Worm (Caenorhabditis elegans) whole organism, L4/young adult: ENCODE results near the gene srw-55.

ENCODE experiments used
- W03F9.2 ChIP-seq: fragments of 150-350 bp; optimal IDR thresholded peaks from 2 replicates; lab custom pipeline; 2014; ENCODE audit warnings: missing biosample characterization, missing genetic modification characterization
- dao-5 ChIP-seq: sonication (generic microtip); optimal IDR thresholded peaks from 2 replicates; lab custom pipeline; 2016; ENCODE audit warnings: missing genotype, missing genetic modification characterization, moderate library complexity, missing compliant biosample characterization
- him-1 ChIP-seq: sonication (generic microtip); optimal IDR thresholded peaks from 2 replicates; lab custom pipeline; 2016; ENCODE audit warnings: missing genotype, missing genetic modification reagents, missing genetic modification characterization, missing compliant biosample characterization

The srw-55 gene

DNA sequence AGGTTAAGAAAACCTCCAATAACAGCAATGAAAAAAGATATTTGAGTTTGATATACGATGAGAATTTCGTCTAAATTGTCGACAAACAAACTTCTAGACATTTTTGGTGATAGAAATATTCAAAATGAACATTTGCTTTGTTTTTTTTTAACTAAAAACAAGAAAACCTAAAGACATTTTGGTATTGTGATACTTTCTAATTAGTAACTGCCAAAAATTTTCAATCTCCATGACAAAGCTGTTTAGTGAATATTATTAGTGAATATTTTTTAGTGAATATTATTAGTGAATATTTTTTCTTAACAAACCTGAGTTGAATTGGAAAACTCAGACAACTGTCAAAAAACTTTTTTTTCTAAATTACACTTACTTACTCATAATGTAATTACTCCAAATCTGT is at the start of gene srw-55:
srw-55 (minus strand) TSS at position 101 of the 400 bp plus-strand sequence.
- TF ChIP-seq him-1 (tag; lab: Kevin White, UChicago) (no peak), W03F9.2 (tag; lab: Kevin White, UChicago) (no peak), dao-5 (no peak)

DNA sequence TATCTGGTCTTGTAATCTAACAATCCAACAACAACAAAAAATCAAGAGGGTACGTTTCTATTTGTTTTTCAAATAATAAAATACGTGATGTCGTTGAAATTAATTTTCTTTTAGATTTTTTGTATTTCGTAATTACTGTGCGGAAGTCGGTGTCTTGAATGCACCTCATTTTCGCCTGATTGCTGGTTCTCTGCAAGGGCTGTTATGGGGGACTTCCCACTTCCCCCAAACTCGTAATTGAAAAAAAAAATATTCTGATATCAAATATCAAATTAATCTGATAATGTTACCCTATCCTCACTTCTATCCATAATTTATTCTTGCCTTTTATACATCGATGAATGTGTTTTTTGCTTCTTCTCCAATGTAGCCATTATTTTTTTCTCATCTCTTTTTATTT is 47.9 kb upstream of the srw-55 start, which contains the start of gene F36G9.15:
F36G9.15 (minus strand) TSS at position 101 of the 400 bp plus-strand sequence.
- TF ChIP-seq W03F9.2 (tag; lab: Kevin White, UChicago) (no peak), him-1 (tag; lab: Kevin White, UChicago) (no peak), dao-5 (no peak)

- TF ChIP-seq W03F9.2 (tag; lab: Kevin White, UChicago): no peak
- no peak for TF ChIP-seq him-1 (tag; lab: Kevin White, UChicago)
- TF ChIP-seq dao-5: no peak
These were observed 42.7 kb upstream of the srw-55 start, which contains the start of the genes fbxa-99 and F36G9.13 for ce11 chrV:15982733-15983344. TSS of gene fbxa-99 (minus strand) at chrV:15982854. TSS of gene F36G9.13 (plus strand) at chrV:15983294.

ce11 chrV:15978232-15978764 is 38.1 kb upstream of the srw-55 start, which contains the start of gene oac-20:
TSS of gene oac-20 (plus strand) at chrV:15978714.
- TF ChIP-seq W03F9.2 (tag; lab: Kevin White, UChicago) (no peak), him-1 (tag; lab: Kevin White, UChicago) (no peak), dao-5 (no peak)

DNA sequence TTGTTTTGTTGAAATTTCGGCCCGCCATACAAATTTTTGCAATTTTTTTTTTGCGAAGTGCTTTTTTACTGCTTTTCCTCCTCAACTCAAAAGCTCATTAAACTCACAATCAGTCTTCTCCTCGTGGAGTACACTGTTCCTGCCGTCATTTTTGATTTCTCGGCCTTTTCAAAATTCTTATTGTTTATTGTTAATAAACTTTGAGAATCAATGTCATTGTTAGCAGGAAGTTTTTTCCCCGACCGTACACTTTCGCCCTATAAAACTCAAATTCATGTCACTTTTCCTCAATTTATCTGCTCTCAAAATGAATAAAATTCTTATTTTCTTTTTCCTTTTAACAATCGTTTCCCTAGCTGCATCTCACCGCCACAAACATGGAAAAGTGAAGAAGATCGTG is 35.7 kb upstream of the srw-55 start, which contains the start of gene clec-232:
clec-232 (plus strand) TSS at position 301 of the 400 bp plus-strand sequence.
- TF ChIP-seq him-1 (tag; lab: Kevin White, UChicago) (no peak), dao-5 (no peak)

ce11 chrV:15974836-15975235 is 34.7 kb upstream of the srw-55 start, which contains the start of gene sru-22:
TSS of gene sru-22 (minus strand) at chrV:15974936.
- no peak for TF ChIP-seq dao-5
- no peak for TF ChIP-seq him-1 (tag; lab: Kevin White, UChicago)
- no peak for TF ChIP-seq W03F9.2 (tag; lab: Kevin White, UChicago)

DNA sequence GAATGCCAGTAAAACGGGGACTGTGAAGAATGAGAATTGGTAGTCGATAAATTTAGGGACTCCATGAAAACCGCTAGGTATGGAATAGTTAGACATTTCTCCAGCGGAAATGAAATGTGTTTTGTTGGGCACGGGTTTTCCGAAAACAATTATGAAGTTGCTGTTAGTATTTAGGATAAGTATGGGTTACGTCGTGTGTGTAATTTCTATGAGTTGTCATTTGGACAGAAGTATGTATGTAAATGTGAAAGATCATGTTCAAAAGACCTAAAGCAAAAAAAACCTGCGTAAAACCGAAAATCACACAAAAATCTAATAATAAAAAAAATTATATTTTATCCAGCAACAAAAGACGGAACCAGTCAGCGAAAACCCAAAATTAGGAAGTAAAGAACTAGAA is 32.3 kb upstream of the srw-55 start, which contains the start of gene sru-23:
sru-23 (minus strand) TSS at position 101 of the 400 bp plus-strand sequence.
- no peak for TF ChIP-seq him-1 (tag; lab: Kevin White, UChicago)
- TF ChIP-seq W03F9.2 (tag; lab: Kevin White, UChicago): no peak
- TF ChIP-seq dao-5: no peak

DNA sequence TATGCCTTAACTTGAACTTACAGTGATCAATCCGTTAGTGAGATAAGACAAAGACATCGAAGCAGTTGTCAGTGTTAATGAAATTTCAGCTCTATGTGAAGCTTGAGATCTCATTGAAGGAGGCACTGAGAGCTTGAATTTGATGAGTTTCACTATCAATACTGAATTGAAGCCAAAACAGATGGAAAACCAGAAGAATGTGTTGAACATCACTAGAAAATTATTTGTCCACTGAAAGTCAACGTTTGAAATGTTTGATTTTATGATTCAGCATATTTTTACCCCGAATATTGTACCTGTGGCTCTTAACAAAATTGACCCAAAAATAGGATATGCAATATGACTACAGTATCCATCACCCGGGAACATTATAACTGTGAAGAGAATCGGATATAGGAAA is 30.7 kb upstream of the srw-55 start:
- TF ChIP-seq dao-5 (no peak), him-1 (tag; lab: Kevin White, UChicago) (no peak), W03F9.2 (tag; lab: Kevin White, UChicago) (no peak)

ce11 chrV:15969653-15970052 is 29.5 kb upstream of the srw-55 start, which contains the start of gene F36G9.7:
TSS of gene F36G9.7 (minus strand) at chrV:15969753.
- TF ChIP-seq dao-5 (no peak), W03F9.2 (tag; lab: Kevin White, UChicago) (no peak), him-1 (tag; lab: Kevin White, UChicago) (no peak)

DNA sequence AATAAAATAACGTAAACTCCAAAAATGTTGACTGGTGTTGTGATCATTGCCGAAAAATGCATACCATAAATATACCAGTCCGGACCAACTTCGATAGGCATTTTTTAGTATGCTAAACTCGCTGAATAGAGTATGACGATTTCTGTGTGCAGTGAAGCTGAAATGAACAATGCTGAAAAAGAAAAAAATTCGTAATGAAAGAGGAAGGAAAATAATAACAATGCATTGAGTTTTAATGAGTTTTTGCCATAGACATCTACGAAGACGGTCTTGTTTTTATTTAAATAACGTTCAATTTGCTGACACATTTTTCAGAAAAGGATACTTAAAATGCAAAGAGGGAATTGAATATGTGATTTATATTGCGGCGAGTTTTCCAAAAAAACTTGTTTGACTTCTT is 27.4 kb upstream of the srw-55 start, which contains the start of gene sri-1:
sri-1 (minus strand) TSS at position 101 of the 400 bp plus-strand sequence.
- TF ChIP-seq him-1 (tag; lab: Kevin White, UChicago) (no peak), dao-5 (no peak), W03F9.2 (tag; lab: Kevin White, UChicago) (no peak)

DNA sequence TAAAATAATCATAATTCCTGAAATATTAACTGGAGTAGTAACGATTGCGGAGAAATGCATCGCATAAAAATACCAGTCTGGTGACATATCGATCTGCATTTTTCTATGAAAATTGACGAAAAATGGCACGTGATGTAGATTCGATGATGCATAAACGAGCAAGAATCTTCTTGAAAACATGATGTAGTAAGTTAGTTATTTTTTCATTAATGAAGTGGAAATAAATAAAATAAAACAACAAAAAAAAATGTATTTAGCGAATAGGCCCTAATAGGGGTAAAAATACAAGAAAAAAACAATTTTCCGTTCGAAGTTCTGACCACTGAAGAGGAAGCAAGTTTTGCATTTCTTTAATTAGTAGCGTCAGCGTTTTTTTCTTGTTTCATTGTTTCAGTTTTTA is 25.0 kb upstream of the srw-55 start, which contains the start of gene sri-2:
sri-2 (minus strand) TSS at position 101 of the 400 bp plus-strand sequence.
- TF ChIP-seq him-1 (tag; lab: Kevin White, UChicago) (no peak), dao-5 (no peak), W03F9.2 (tag; lab: Kevin White, UChicago) (no peak)

- TF ChIP-seq W03F9.2 (tag; lab: Kevin White, UChicago) (no peak), dao-5 (no peak), him-1 (tag; lab: Kevin White, UChicago) (no peak)
These were observed 19.3 kb upstream of the srw-55 start for ce11 chrV:15959456-15959855.

DNA sequence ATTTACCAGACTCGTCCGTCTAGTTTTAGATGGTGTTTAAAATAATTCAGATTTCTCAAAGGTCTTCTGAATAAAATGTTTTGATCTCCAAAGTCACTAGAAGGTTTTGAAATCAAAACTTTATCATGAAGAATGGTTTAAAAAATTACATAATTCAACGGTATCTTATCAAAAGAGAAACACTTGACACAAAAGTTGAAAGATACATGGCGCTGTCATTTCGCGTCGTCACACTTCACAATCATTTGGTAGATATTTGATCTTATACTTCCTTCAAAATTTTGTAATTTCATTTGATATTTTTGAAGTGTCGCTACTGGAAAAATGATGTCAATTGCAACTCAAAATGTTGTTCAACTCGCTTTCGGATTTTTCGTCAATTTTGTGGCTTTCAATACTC is 16.9 kb upstream of the srw-55 start, which contains the start of gene F36G9.3:
F36G9.3 (plus strand) TSS at position 301 of the 400 bp plus-strand sequence.
- TF ChIP-seq dao-5: no peak
- no peak for TF ChIP-seq W03F9.2 (tag; lab: Kevin White, UChicago)
- no peak for TF ChIP-seq him-1 (tag; lab: Kevin White, UChicago)

DNA sequence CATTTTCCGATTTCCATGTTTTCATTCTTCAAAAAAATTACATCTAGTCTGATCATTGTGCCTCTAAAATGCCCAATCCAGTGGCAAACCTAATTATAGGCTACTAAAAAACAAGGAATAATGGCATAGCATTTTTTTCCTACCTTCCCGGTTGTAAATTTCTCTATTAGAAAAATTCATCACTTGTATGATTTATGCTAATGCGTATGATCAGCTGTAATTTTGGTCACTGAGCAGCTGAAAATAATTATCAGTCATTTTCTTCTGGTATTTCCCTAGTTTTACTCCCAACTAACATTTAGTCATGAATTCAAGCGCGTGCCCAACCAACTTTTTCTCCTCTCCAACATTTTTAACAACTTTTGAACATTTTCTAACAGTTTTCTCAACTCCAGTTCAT is 15.3 kb upstream of the srw-55 start, which contains the start of gene srh-186:
srh-186 (plus strand) TSS at position 301 of the 400 bp plus-strand sequence.
- TF ChIP-seq dao-5: no peak
- TF ChIP-seq W03F9.2 (tag; lab: Kevin White, UChicago): no peak
- TF ChIP-seq him-1 (tag; lab: Kevin White, UChicago): no peak
